Fruit fly (Drosophila melanogaster) whole organism, embryonic: ENCODE measurements around the gene CG6000.
A peak's percentile ranks its signal among the peaks of the same experiment; 100 is the strongest.

Experiments
- Atf3 ChIP-seq: fragments of 200-800 bp; sonication (Bioruptor generic); optimal IDR thresholded peaks from 3 replicates; lab custom pipeline; 2016; ENCODE audit warnings: missing biosample characterization, missing genetic modification characterization
- B-H2 ChIP-seq: fragments of 200-800 bp; sonication (Bioruptor generic); optimal IDR thresholded peaks from 2 replicates; lab custom pipeline; 2018; ENCODE audit warnings: missing biosample characterization, mild to moderate bottlenecking, missing genetic modification characterization
- CG10979 ChIP-seq: fragments of 200-800 bp; sonication (Bioruptor generic); optimal IDR thresholded peaks from 2 replicates; lab custom pipeline; 2018; ENCODE audit warnings: missing biosample characterization, mild to moderate bottlenecking, missing genetic modification characterization, moderate library complexity
- CG11398 ChIP-seq: fragments of 200-800 bp; sonication (Bioruptor generic); optimal IDR thresholded peaks from 2 replicates; lab custom pipeline; 2016; ENCODE audit warnings: missing biosample characterization, missing genetic modification characterization
- CG12155 ChIP-seq: fragments of 200-800 bp; sonication (Bioruptor generic); optimal IDR thresholded peaks from 3 replicates; lab custom pipeline; 2016; ENCODE audit warnings: missing biosample characterization, missing genetic modification characterization
- CG12299 ChIP-seq: fragments of 200-800 bp; sonication (Bioruptor generic); optimal IDR thresholded peaks from 2 replicates; lab custom pipeline; 2018; ENCODE audit warnings: missing biosample characterization, mild to moderate bottlenecking, missing genetic modification characterization
- CG12391 ChIP-seq: fragments of 200-800 bp; sonication (Bioruptor generic); optimal IDR thresholded peaks from 3 replicates; lab custom pipeline; 2018; ENCODE audit warnings: missing biosample characterization, mild to moderate bottlenecking, missing genetic modification characterization, moderate library complexity
- CG13296 ChIP-seq: fragments of 200-800 bp; sonication (Bioruptor generic); optimal IDR thresholded peaks from 3 replicates; lab custom pipeline; 2018; ENCODE audit warnings: missing biosample characterization, mild to moderate bottlenecking, missing genetic modification characterization
- CG14441 ChIP-seq: fragments of 200-800 bp; sonication (Bioruptor generic); IDR thresholded peaks from 2 replicates; pipeline ENCODE4 v1.3.6; 2022; ENCODE audit warnings: missing biosample characterization, missing genetic modification characterization
- CG14965 ChIP-seq: fragments of 200-800 bp; sonication (Bioruptor generic); optimal IDR thresholded peaks from 2 replicates; lab custom pipeline; 2016; ENCODE audit warnings: missing biosample characterization, missing genetic modification characterization, borderline replicate concordance
- CG1529 ChIP-seq: fragments of 200-800 bp; sonication (Bioruptor generic); optimal IDR thresholded peaks from 3 replicates; lab custom pipeline; 2018; ENCODE audit warnings: missing biosample characterization, missing genetic modification characterization
- CG15479 ChIP-seq: fragments of 200-800 bp; sonication (Bioruptor generic); optimal IDR thresholded peaks from 3 replicates; lab custom pipeline; 2019; ENCODE audit warnings: missing biosample characterization, mild to moderate bottlenecking, missing genetic modification characterization, moderate library complexity
- CG15601 ChIP-seq: fragments of 200-800 bp; sonication (Bioruptor generic); optimal IDR thresholded peaks from 3 replicates; lab custom pipeline; 2019; ENCODE audit warnings: missing biosample characterization, mild to moderate bottlenecking, missing genetic modification characterization, moderate library complexity
- CG17361 ChIP-seq: fragments of 200-800 bp; sonication (Bioruptor generic); IDR thresholded peaks from 3 replicates; pipeline ENCODE4 v1.3.6; 2022; ENCODE audit warnings: missing biosample characterization, missing genetic modification characterization
- CG17568 ChIP-seq: fragments of 200-800 bp; sonication (Bioruptor generic); optimal IDR thresholded peaks from 2 replicates; lab custom pipeline; 2018; ENCODE audit warnings: missing biosample characterization, mild to moderate bottlenecking, missing genetic modification characterization, moderate library complexity
- CG17912 ChIP-seq: fragments of 200-800 bp; sonication (Bioruptor generic); optimal IDR thresholded peaks from 2 replicates; lab custom pipeline; 2018; ENCODE audit warnings: missing biosample characterization, mild to moderate bottlenecking, missing genetic modification characterization
- CG18764 ChIP-seq: fragments of 200-800 bp; sonication (Bioruptor generic); optimal IDR thresholded peaks from 3 replicates; lab custom pipeline; 2016; ENCODE audit warnings: missing biosample characterization, missing genetic modification characterization
- CG2875 ChIP-seq: fragments of 200-800 bp; sonication (Bioruptor generic); optimal IDR thresholded peaks from 2 replicates; lab custom pipeline; 2017; ENCODE audit warnings: missing biosample characterization, mild to moderate bottlenecking, missing genetic modification characterization, missing genetic modification reagents
- CG30020 ChIP-seq: fragments of 200-800 bp; optimal IDR thresholded peaks from 2 replicates; lab custom pipeline; 2019; ENCODE audit warnings: missing biosample characterization, mild to moderate bottlenecking, missing genetic modification characterization, moderate library complexity
- CG30403 ChIP-seq: fragments of 200-800 bp; sonication (Bioruptor generic); optimal IDR thresholded peaks from 3 replicates; lab custom pipeline; 2016; ENCODE audit warnings: missing biosample characterization, missing genetic modification characterization
- CG5953 ChIP-seq: fragments of 200-800 bp; sonication (Bioruptor generic); IDR thresholded peaks from 2 replicates; pipeline ENCODE4 v1.3.6; 2022; ENCODE audit warnings: missing biosample characterization, missing genetic modification characterization
- CG6791 ChIP-seq: fragments of 200-800 bp; sonication (Bioruptor generic); IDR thresholded peaks from 3 replicates; pipeline ENCODE4 v1.3.6; 2022; ENCODE audit warnings: missing biosample characterization, missing genetic modification characterization; ENCODE audit not compliant: partially characterized antibody
- CG7357 ChIP-seq: fragments of 200-800 bp; sonication (Bioruptor generic); IDR thresholded peaks from 3 replicates; pipeline ENCODE4 v1.3.6; 2022; ENCODE audit warnings: missing biosample characterization, missing genetic modification characterization
- CG7963 ChIP-seq: fragments of 200-800 bp; sonication (Bioruptor generic); IDR thresholded peaks from 3 replicates; pipeline ENCODE4 v1.3.6; 2022; ENCODE audit warnings: missing biosample characterization, missing genetic modification characterization; ENCODE audit not compliant: partially characterized antibody
- Dref ChIP-seq: fragments of 200-800 bp; sonication (Bioruptor generic); IDR thresholded peaks from 2 replicates; pipeline ENCODE4 v1.3.6; 2022; ENCODE audit warnings: missing biosample characterization, missing genetic modification characterization
- GATAe ChIP-seq: fragments of 200-800 bp; sonication (Bioruptor generic); conservative IDR thresholded peaks from 2 replicates; pipeline ENCODE4 v1.3.6; 2022; ENCODE audit warnings: missing biosample characterization, missing genetic modification characterization
- HLH54F ChIP-seq: fragments of 200-800 bp; sonication (Bioruptor generic); optimal IDR thresholded peaks from 3 replicates; lab custom pipeline; 2016; ENCODE audit warnings: missing biosample characterization, missing genetic modification characterization
- HmgD ChIP-seq: fragments of 200-800 bp; sonication (Bioruptor generic); optimal IDR thresholded peaks from 3 replicates; lab custom pipeline; 2016; ENCODE audit warnings: missing biosample characterization, missing genetic modification characterization
- Mrtf ChIP-seq: fragments of 200-800 bp; sonication (Bioruptor generic); IDR thresholded peaks from 3 replicates; pipeline ENCODE4 v1.3.6; 2022; ENCODE audit warnings: missing biosample characterization, missing genetic modification characterization
- NC2β ChIP-seq: fragments of 200-800 bp; sonication (Bioruptor generic); optimal IDR thresholded peaks from 2 replicates; lab custom pipeline; 2016; ENCODE audit warnings: missing biosample characterization, missing genetic modification characterization
- Pdp1 ChIP-seq, 2 experiments: fragments of 200-800 bp; sonication (Bioruptor generic); optimal IDR thresholded peaks; 3 replicates each; lab custom pipeline; 2016; ENCODE audit warnings: missing biosample characterization in 2 of 2, missing genetic modification characterization in 2 of 2, mild to moderate bottlenecking in 1 of 2, moderate library complexity in 1 of 2
- Sox100B ChIP-seq: fragments of 200-800 bp; sonication (Bioruptor generic); optimal IDR thresholded peaks from 3 replicates; lab custom pipeline; 2018; ENCODE audit warnings: missing biosample characterization, mild to moderate bottlenecking, missing genetic modification characterization
- amos ChIP-seq: fragments of 200-800 bp; sonication (Bioruptor generic); IDR thresholded peaks from 2 replicates; pipeline ENCODE4 v1.3.6; 2022; ENCODE audit warnings: missing biosample characterization, missing genetic modification characterization; ENCODE audit not compliant: partially characterized antibody
- ara ChIP-seq: fragments of 200-800 bp; sonication (Bioruptor generic); IDR thresholded peaks from 2 replicates; pipeline ENCODE4 v1.3.6; 2022; ENCODE audit warnings: missing biosample characterization, missing genetic modification characterization
- bcd ChIP-seq: fragments of 200-800 bp; sonication (Bioruptor generic); optimal IDR thresholded peaks from 2 replicates; lab custom pipeline; 2017; ENCODE audit warnings: missing biosample characterization, mild to moderate bottlenecking, missing genetic modification characterization
- chn ChIP-seq: fragments of 200-800 bp; sonication (Bioruptor generic); optimal IDR thresholded peaks from 2 replicates; lab custom pipeline; 2016; ENCODE audit warnings: missing biosample characterization, missing genetic modification characterization
- disco-r ChIP-seq: fragments of 200-800 bp; sonication (Bioruptor generic); optimal IDR thresholded peaks from 2 replicates; lab custom pipeline; 2016; ENCODE audit warnings: missing biosample characterization, missing genetic modification characterization
- exex ChIP-seq: fragments of 200-800 bp; sonication (Bioruptor generic); optimal IDR thresholded peaks from 4 replicates; lab custom pipeline; 2018; ENCODE audit warnings: missing biosample characterization, mild to moderate bottlenecking, missing genetic modification characterization, moderate library complexity
- fd96Cb ChIP-seq: fragments of 200-800 bp; sonication (Bioruptor generic); optimal IDR thresholded peaks from 2 replicates; lab custom pipeline; 2018; ENCODE audit warnings: missing biosample characterization, mild to moderate bottlenecking, missing genetic modification characterization, moderate library complexity
- ftz-f1 ChIP-seq: fragments of 200-800 bp; sonication (Bioruptor generic); optimal IDR thresholded peaks from 2 replicates; lab custom pipeline; 2016; ENCODE audit warnings: missing biosample characterization, missing genetic modification characterization
- ind ChIP-seq: fragments of 200-800 bp; sonication (Bioruptor generic); optimal IDR thresholded peaks from 3 replicates; lab custom pipeline; 2016; ENCODE audit warnings: missing biosample characterization, missing genetic modification characterization
- lbe ChIP-seq: fragments of 200-800 bp; sonication (Bioruptor generic); optimal IDR thresholded peaks from 2 replicates; lab custom pipeline; 2016; ENCODE audit warnings: missing biosample characterization, mild to moderate bottlenecking, missing genetic modification characterization
- lmd ChIP-seq: fragments of 200-800 bp; sonication (Bioruptor generic); IDR thresholded peaks from 2 replicates; pipeline ENCODE4 v1.3.6; 2022; ENCODE audit warnings: missing biosample characterization, missing genetic modification characterization
- onecut ChIP-seq: fragments of 200-800 bp; sonication (Bioruptor generic); IDR thresholded peaks from 2 replicates; pipeline ENCODE4 v1.3.6; 2022; ENCODE audit warnings: missing biosample characterization, missing genetic modification characterization
- pfk ChIP-seq: fragments of 200-800 bp; sonication (Bioruptor generic); optimal IDR thresholded peaks from 2 replicates; lab custom pipeline; 2018; ENCODE audit warnings: missing biosample characterization, mild to moderate bottlenecking, missing genetic modification characterization, moderate library complexity
- sc ChIP-seq, 3 experiments: fragments of >200 bp in 2 of 3; fragments of 200-800 bp in 1 of 3; sonication (Bioruptor generic) in 1 of 3; optimal IDR thresholded peaks; 2 replicates in 2 of 3; 3 replicates in 1 of 3; lab custom pipeline; 2017; ENCODE audit warnings: mild to moderate bottlenecking in 1 of 3, missing biosample characterization in 1 of 3, missing genetic modification characterization in 1 of 3, missing genetic modification reagents in 1 of 3
- seq ChIP-seq: fragments of 200-800 bp; sonication (Bioruptor generic); IDR thresholded peaks from 2 replicates; pipeline ENCODE4 v1.3.6; 2022; ENCODE audit warnings: missing biosample characterization, missing genetic modification characterization
- sna ChIP-seq: fragments of 200-800 bp; sonication (Bioruptor generic); IDR thresholded peaks from 2 replicates; pipeline ENCODE4 v1.3.6; 2022; ENCODE audit warnings: missing biosample characterization, missing genetic modification characterization; ENCODE audit not compliant: partially characterized antibody
- z ChIP-seq: fragments of 200-800 bp; sonication (Bioruptor generic); IDR thresholded peaks from 3 replicates; pipeline ENCODE4 v1.3.6; 2022; ENCODE audit warnings: missing biosample characterization, missing genetic modification characterization

The CG6000 gene

dm6 chr3R:24047998-24048511, 6.1 kb upstream of the CG6000 start, which contains the start of gene Rox8 (continued):
- TF ChIP-seq bcd (GFP tag; lab: Kevin White, UChicago) = peak; percentile 36
- TF ChIP-seq CG30020 = peak; percentile 70
- TF ChIP-seq fd96Cb = no peak
- TF ChIP-seq CG14441 (GFP tag; lab: Robert Waterston, UW) = 0 out of 2 replicates have a peak, but pooled peaks have one; percentile 24
- TF ChIP-seq CG6791 (GFP tag; lab: Robert Waterston, UW) = peak; percentile 56; the same call in 2 of the 3 replicates
- peak; percentile 59 for TF ChIP-seq CG12155
- peak; percentile 9 for TF ChIP-seq ftz-f1 (GFP tag; lab: Kevin White, UChicago)
- peak; percentile 22 for TF ChIP-seq CG18764
- TF ChIP-seq lbe (GFP tag; lab: Kevin White, UChicago) = no peak
- no peak for TF ChIP-seq Mrtf (GFP tag; lab: Robert Waterston, UW)
- peak; percentile 45 for TF ChIP-seq CG13296 (GFP tag; lab: Kevin White, UChicago)
- TF ChIP-seq B-H2 (GFP tag; lab: Kevin White, UChicago) = peak; percentile 38
- TF ChIP-seq chn (GFP tag; lab: Kevin White, UChicago) = peak; percentile 25
- peak; percentile 17; the same call in 1 of the 2 replicates for TF ChIP-seq lmd (GFP tag; lab: Robert Waterston, UW)
- no peak for TF ChIP-seq disco-r
- TF ChIP-seq z (GFP tag; lab: Robert Waterston, UW) = no peak
- TF ChIP-seq seq (GFP tag; lab: Robert Waterston, UW) = peak; percentile 35; the same call in 1 of the 2 replicates
- TF ChIP-seq CG7963 (GFP tag; lab: Robert Waterston, UW) = no peak
- TF ChIP-seq CG15479 = peak; percentile 83
- TF ChIP-seq CG15601 (tag; lab: Kevin White, UChicago) = peak; percentile 21
- TF ChIP-seq pfk (GFP tag; lab: Kevin White, UChicago) = peak; percentile 19
- no peak for TF ChIP-seq CG14965 (GFP tag; lab: Kevin White, UChicago)
- TF ChIP-seq CG30403 (GFP tag; lab: Kevin White, UChicago) = peak; percentile 60
- TF ChIP-seq ara (GFP tag; lab: Robert Waterston, UW) = 0 out of 2 replicates have a peak, but pooled peaks have one; percentile 12
- peak; percentile 39 for TF ChIP-seq HmgD
- peak; percentile 44 for TF ChIP-seq CG12391 (tag; lab: Kevin White, UChicago)
- peak; percentile 71 for TF ChIP-seq Dref (GFP tag; lab: Robert Waterston, UW)
- TF ChIP-seq sna (GFP tag; lab: Robert Waterston, UW) = no peak
- peak; percentile 35 for TF ChIP-seq ind
- TF ChIP-seq Sox100B (GFP tag; lab: Kevin White, UChicago) = no peak
- TF ChIP-seq Pdp1 (GFP tag; optimal IDR thresholded peaks at IDR 0.05; lab: Kevin White, UChicago) = peak; percentile 43 to 98
- TF ChIP-seq CG10979 (tag; lab: Kevin White, UChicago) = peak; percentile 38
- no peak for TF ChIP-seq CG5953 (GFP tag; lab: Robert Waterston, UW)
- peak; percentile 25 for TF ChIP-seq CG12299
- TF ChIP-seq Atf3 (GFP tag; lab: Kevin White, UChicago) = peak; percentile 52
- TF ChIP-seq GATAe (GFP tag; lab: Robert Waterston, UW) = 0 out of 2 replicates have a peak, but pooled peaks have one; percentile 9
- peak; percentile 11 for TF ChIP-seq CG11398 (GFP tag; lab: Kevin White, UChicago)
- TF ChIP-seq CG17912 (GFP tag; lab: Kevin White, UChicago) = peak; percentile 6
- no peak for TF ChIP-seq CG2875
- TF ChIP-seq amos (GFP tag; lab: Robert Waterston, UW) = no peak; the same call in 1 of the 2 replicates
- TF ChIP-seq onecut (GFP tag; lab: Robert Waterston, UW) = peak; percentile 28; the same call in 1 of the 2 replicates
- TF ChIP-seq CG7357 (GFP tag; lab: Robert Waterston, UW) = no peak
- TF ChIP-seq sc (optimal IDR thresholded peaks at IDR 0.05; lab: Kevin White, UChicago) = no peak
- TF ChIP-seq sc (GFP tag; optimal IDR thresholded peaks at IDR 0.05; lab: Kevin White, UChicago) = no peak
- peak; percentile 39 for TF ChIP-seq HLH54F (GFP tag; lab: Kevin White, UChicago)
- TF ChIP-seq CG17568 (GFP tag; lab: Kevin White, UChicago) = peak; percentile 10
- TF ChIP-seq NC2β (GFP tag; lab: Kevin White, UChicago) = peak; percentile 31
- TF ChIP-seq CG17361 (GFP tag; lab: Robert Waterston, UW) = peak; percentile 47; the same call in 1 of the 3 replicates
- TF ChIP-seq exex = peak; percentile 53
- peak; percentile 25 for TF ChIP-seq CG1529
